Fruit fly (Drosophila melanogaster): Measurements from ENCODE around the gene CG33272.

Gene CG33272

dm6 chr3L:11491222-11491873 lies 19.0 kb downstream of the CG33272 start:
- no peak for TF ChIP-seq Abd-B (GFP tag; optimal IDR thresholded peaks at IDR 0.05)
- TF ChIP-seq Myc (optimal IDR thresholded peaks at IDR 0.05) = no peak
- TF ChIP-seq Hnf4 (GFP tag; optimal IDR thresholded peaks at IDR 0.05) = peak; percentile 93
- peak; percentile 71 for TF ChIP-seq dmrt93B (GFP tag; optimal IDR thresholded peaks at IDR 0.05)
- no peak for TF ChIP-seq dl (GFP tag; optimal IDR thresholded peaks at IDR 0.05; ENCODE audit: insufficient read depth in 1 of 2, partially characterized antibody in 2 of 2)
- peak; percentile 13 for TF ChIP-seq Mio (GFP tag; optimal IDR thresholded peaks at IDR 0.05)
- TF ChIP-seq woc (GFP tag; optimal IDR thresholded peaks at IDR 0.05) = peak; percentile 76
- peak; percentile 93 for TF ChIP-seq ey (GFP tag; optimal IDR thresholded peaks at IDR 0.05)
- no peak for TF ChIP-seq pan (optimal IDR thresholded peaks at IDR 0.05)
- peak; percentile 80 for TF ChIP-seq psq (GFP tag; optimal IDR thresholded peaks at IDR 0.05)
- peak; percentile 38 for TF ChIP-seq sage (GFP tag; optimal IDR thresholded peaks at IDR 0.05)
- TF ChIP-seq usp (GFP tag; optimal IDR thresholded peaks at IDR 0.05) = no peak
- TF ChIP-seq Hr78 (GFP tag; optimal IDR thresholded peaks at IDR 0.05) = no peak
- no peak for TF ChIP-seq Vsx2 (GFP tag; optimal IDR thresholded peaks at IDR 0.05; ENCODE audit: partially characterized antibody)
- TF ChIP-seq N (GFP tag; optimal IDR thresholded peaks at IDR 0.05) = no peak
- TF ChIP-seq sv (GFP tag; optimal IDR thresholded peaks at IDR 0.05) = no peak
- peak; percentile 18 for TF ChIP-seq CrebA (GFP tag; optimal IDR thresholded peaks at IDR 0.05; ENCODE audit: borderline replicate concordance)
- peak; percentile 64 for TF ChIP-seq Jra (GFP tag; optimal IDR thresholded peaks at IDR 0.05)
- TF ChIP-seq dsf (GFP tag; optimal IDR thresholded peaks at IDR 0.05; ENCODE audit: borderline replicate concordance) = no peak
- TF ChIP-seq h (GFP tag; optimal IDR thresholded peaks at IDR 0.05) = peak; percentile 95
- TF ChIP-seq jim (GFP tag; optimal IDR thresholded peaks at IDR 0.05) = no peak
- peak; percentile 73 for TF ChIP-seq CG9705 (GFP tag; optimal IDR thresholded peaks at IDR 0.05)
- peak; percentile 94 for TF ChIP-seq rgr (GFP tag; optimal IDR thresholded peaks at IDR 0.05)
- TF ChIP-seq fru (GFP tag; optimal IDR thresholded peaks at IDR 0.05) = peak; percentile 94
- TF ChIP-seq GATAd (GFP tag; optimal IDR thresholded peaks at IDR 0.05) = no peak
- peak in 1 of 2 experiments; percentile 94 for TF ChIP-seq foxo (GFP tag; optimal IDR thresholded peaks at IDR 0.05)
- peak; percentile 85 for TF ChIP-seq Sp1 (GFP tag; optimal IDR thresholded peaks at IDR 0.05)
- TF ChIP-seq brk (GFP tag; optimal IDR thresholded peaks at IDR 0.05) = peak; percentile 83
- peak; percentile 92 for TF ChIP-seq HLH106 (tag; optimal IDR thresholded peaks at IDR 0.05)
- no peak for TF ChIP-seq Dif (GFP tag; optimal IDR thresholded peaks at IDR 0.05; ENCODE audit: partially characterized antibody)
- no peak for TF ChIP-seq Rel (GFP tag; optimal IDR thresholded peaks at IDR 0.05)
- peak; percentile 73 for TF ChIP-seq Rel (tag; optimal IDR thresholded peaks at IDR 0.05)
- TF ChIP-seq Dfd (GFP tag; optimal IDR thresholded peaks at IDR 0.05) = no peak
- TF ChIP-seq br (GFP tag; optimal IDR thresholded peaks at IDR 0.05) = peak; percentile 89
- TF ChIP-seq tai (GFP tag; optimal IDR thresholded peaks at IDR 0.05) = peak; percentile 78
- TF ChIP-seq OdsH (GFP tag; optimal IDR thresholded peaks at IDR 0.05) = peak; percentile 92
- no peak for TF ChIP-seq lola (GFP tag; optimal IDR thresholded peaks at IDR 0.05)
- peak; percentile 75 for TF ChIP-seq CG32264 (GFP tag; optimal IDR thresholded peaks at IDR 0.05)
- TF ChIP-seq Hr83 (GFP tag; optimal IDR thresholded peaks at IDR 0.05; ENCODE audit: poor library complexity, severe bottlenecking) = peak; percentile 45

DNA sequence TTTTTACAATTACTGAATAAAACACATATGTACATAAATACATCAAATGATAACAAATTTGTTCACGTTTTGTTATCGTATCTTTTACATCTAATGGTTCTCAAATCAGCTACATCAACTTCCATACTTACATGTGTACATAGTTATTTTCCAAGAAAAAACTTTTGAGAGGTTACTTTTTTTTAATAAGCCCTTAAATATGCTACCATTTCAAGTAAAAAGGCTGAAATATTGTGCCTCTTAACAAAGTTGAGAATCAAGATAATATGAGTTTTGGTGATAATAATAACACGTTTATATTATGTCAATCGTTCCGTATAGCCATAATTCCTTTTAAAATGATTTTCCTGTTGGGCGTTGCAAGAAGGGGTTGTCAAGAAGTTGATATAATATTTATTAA lies 19.9 kb downstream of the CG33272 start:
- TF ChIP-seq fru (GFP tag; optimal IDR thresholded peaks at IDR 0.05) (no peak), psq (GFP tag; optimal IDR thresholded peaks at IDR 0.05) (no peak), pan (optimal IDR thresholded peaks at IDR 0.05) (no peak), Hr83 (GFP tag; optimal IDR thresholded peaks at IDR 0.05; ENCODE audit: poor library complexity, severe bottlenecking) (no peak), CrebA (GFP tag; optimal IDR thresholded peaks at IDR 0.05; ENCODE audit: borderline replicate concordance) (no peak), tai (GFP tag; optimal IDR thresholded peaks at IDR 0.05) (peak; percentile 11), Vsx2 (GFP tag; optimal IDR thresholded peaks at IDR 0.05; ENCODE audit: partially characterized antibody) (no peak)

Data from whole organism, wandering third instar larva.